Fruit fly (Drosophila melanogaster): ENCODE data around the gene Ance-3.

Gene Ance-3

dm6 chr2L:13893439-13893838 lies 21.1 kb upstream of the Ance-3 start (continued):
- 0 out of 2 replicates have a peak, but pooled peaks have one; percentile 35 for TF ChIP-seq Ptx1 (GFP tag; IDR thresholded peaks at IDR 0.05)
- TF ChIP-seq br (optimal IDR thresholded peaks at IDR 0.05): no peak
- TF ChIP-seq Opbp (GFP tag; IDR thresholded peaks at IDR 0.05; ENCODE audit: partially characterized antibody): no peak
- TF ChIP-seq unpg (GFP tag; optimal IDR thresholded peaks at IDR 0.05): no peak
- TF ChIP-seq zfh2 (GFP tag; optimal IDR thresholded peaks at IDR 0.05): no peak
- TF ChIP-seq CG6254 (GFP tag; optimal IDR thresholded peaks at IDR 0.05): peak; percentile 20
- no peak for TF ChIP-seq grn (GFP tag; optimal IDR thresholded peaks at IDR 0.05)
- TF ChIP-seq tio (GFP tag; optimal IDR thresholded peaks at IDR 0.05): no peak
- no peak for TF ChIP-seq CG4820 (GFP tag; optimal IDR thresholded peaks at IDR 0.05)
- TF ChIP-seq crol (GFP tag; IDR thresholded peaks at IDR 0.05): no peak
- no peak for TF ChIP-seq CG4282 (GFP tag; optimal IDR thresholded peaks at IDR 0.05)
- TF ChIP-seq CG6765 (GFP tag; optimal IDR thresholded peaks at IDR 0.05): no peak
- TF ChIP-seq Sry-δ (GFP tag; optimal IDR thresholded peaks at IDR 0.05): no peak
- peak; percentile 4 for TF ChIP-seq nerfin-1 (tag; optimal IDR thresholded peaks at IDR 0.05)
- peak; percentile 68 for TF ChIP-seq CG2712 (tag; optimal IDR thresholded peaks at IDR 0.05)
- no peak for TF ChIP-seq pum (GFP tag; optimal IDR thresholded peaks at IDR 0.05)
- no peak for TF ChIP-seq Sry-β (GFP tag; optimal IDR thresholded peaks at IDR 0.05)
- TF ChIP-seq CG7271 (tag; optimal IDR thresholded peaks at IDR 0.05): no peak
- TF ChIP-seq CG8290 (GFP tag; optimal IDR thresholded peaks at IDR 0.05): no peak
- no peak for TF ChIP-seq CG8290 (tag; optimal IDR thresholded peaks at IDR 0.05)
- TF ChIP-seq CG14667 (GFP tag; IDR thresholded peaks at IDR 0.05): no peak
- TF ChIP-seq NC2β (GFP tag; optimal IDR thresholded peaks at IDR 0.05): no peak
- no peak for TF ChIP-seq gfzf (GFP tag; optimal IDR thresholded peaks at IDR 0.05)
- TF ChIP-seq so (GFP tag; IDR thresholded peaks at IDR 0.05): no peak
- TF ChIP-seq CG8281 (tag; optimal IDR thresholded peaks at IDR 0.05): no peak
- TF ChIP-seq CG17359 (tag; optimal IDR thresholded peaks at IDR 0.05): no peak
- no peak for TF ChIP-seq Lpt (GFP tag; optimal IDR thresholded peaks at IDR 0.05)
- TF ChIP-seq CG12659 (GFP tag; optimal IDR thresholded peaks at IDR 0.05): no peak
- no peak for TF ChIP-seq Kr (GFP tag; optimal IDR thresholded peaks at IDR 0.05)
- TF ChIP-seq CG16779 (GFP tag; IDR thresholded peaks at IDR 0.05): no peak
- no peak for TF ChIP-seq fd102C (GFP tag; optimal IDR thresholded peaks at IDR 0.05)
- TF ChIP-seq CG3847 (GFP tag; IDR thresholded peaks at IDR 0.05): no peak
- no peak for TF ChIP-seq psq (GFP tag; optimal IDR thresholded peaks at IDR 0.05)
- no peak for TF ChIP-seq MBD-R2 (GFP tag; IDR thresholded peaks at IDR 0.05)
- TF ChIP-seq HLH3B (GFP tag; IDR thresholded peaks at IDR 0.05): no peak
- TF ChIP-seq fd96Cb (tag; optimal IDR thresholded peaks at IDR 0.05): peak; percentile 41
- no peak for TF ChIP-seq Ada2b (GFP tag; IDR thresholded peaks at IDR 0.05)
- 0 out of 2 replicates have a peak, but pooled peaks have one; percentile 14 for TF ChIP-seq bowl (GFP tag; IDR thresholded peaks at IDR 0.05)
- no peak for TF ChIP-seq CG4730 (GFP tag; IDR thresholded peaks at IDR 0.05)
- TF ChIP-seq Oli (tag; optimal IDR thresholded peaks at IDR 0.05): peak; percentile 30
- no peak for TF ChIP-seq Dp (GFP tag; optimal IDR thresholded peaks at IDR 0.05)
- TF ChIP-seq CHES-1-like (GFP tag; optimal IDR thresholded peaks at IDR 0.05): no peak
- no peak for TF ChIP-seq CG12104 (GFP tag; optimal IDR thresholded peaks at IDR 0.05)
- no peak for TF ChIP-seq ara (GFP tag; IDR thresholded peaks at IDR 0.05)
- TF ChIP-seq Blimp-1 (GFP tag; optimal IDR thresholded peaks at IDR 0.05): no peak
- TF ChIP-seq CG6654 (GFP tag; optimal IDR thresholded peaks at IDR 0.05): no peak
- TF ChIP-seq CG14710 (tag; optimal IDR thresholded peaks at IDR 0.05): peak; percentile 40
- TF ChIP-seq CG3838 (GFP tag; optimal IDR thresholded peaks at IDR 0.05): no peak
- no peak for TF ChIP-seq schlank (tag; optimal IDR thresholded peaks at IDR 0.05)
- no peak for TF ChIP-seq YL-1 (GFP tag; optimal IDR thresholded peaks at IDR 0.05)
- no peak for TF ChIP-seq CG4360 (GFP tag; IDR thresholded peaks at IDR 0.05)
- no peak for TF ChIP-seq hth (optimal IDR thresholded peaks at IDR 0.05)
- no peak for TF ChIP-seq CG4404 (GFP tag; IDR thresholded peaks at IDR 0.05)

Data from whole organism, embryonic.